Worm (Caenorhabditis elegans): ENCODE data around the gene srx-22.

The srx-22 gene

ce11 chrV:727484-728351, 48.0 kb downstream of the srx-22 start, which contains the start of the genes icl-1 and srh-2 (continued):
- no peak for TF ChIP-seq aly-2 (tag; optimal IDR thresholded peaks at IDR 0.05)
- TF ChIP-seq nhr-85 (tag): peak; percentile 92
- TF ChIP-seq pax-3 (tag; optimal IDR thresholded peaks at IDR 0.05): no peak
- no peak for TF ChIP-seq sptf-1 (tag; optimal IDR thresholded peaks at IDR 0.05)
- TF ChIP-seq lir-3 (tag; optimal IDR thresholded peaks at IDR 0.05; ENCODE audit: poor library complexity): peak; percentile 69
- no peak for TF ChIP-seq F16B12.6 (tag; optimal IDR thresholded peaks at IDR 0.05)
- TF ChIP-seq mdl-1 (tag; optimal IDR thresholded peaks at IDR 0.05): peak in 1 of 2 experiments; percentile 85
- TF ChIP-seq nhr-20 (tag; optimal IDR thresholded peaks at IDR 0.05): peak; percentile 85
- TF ChIP-seq sup-37 (GFP tag; optimal IDR thresholded peaks at IDR 0.05): peak; percentile 59
- TF ChIP-seq pqm-1 (tag; optimal IDR thresholded peaks at IDR 0.05): no peak
- TF ChIP-seq efl-1 (optimal IDR thresholded peaks at IDR 0.05): peak; percentile 40 to 49
- peak in 1 of 2 experiments; percentile 91 for TF ChIP-seq efl-1 (GFP tag; optimal IDR thresholded peaks at IDR 0.05 in 1 of 2)
- peak; percentile 52 for TF ChIP-seq vab-15 (tag; optimal IDR thresholded peaks at IDR 0.05)
- TF ChIP-seq lin-39 (tag; optimal IDR thresholded peaks at IDR 0.05): peak; percentile 46
- TF ChIP-seq lin-14 (GFP tag; optimal IDR thresholded peaks at IDR 0.05): peak; percentile 92
- TF ChIP-seq C04F5.9 (tag; optimal IDR thresholded peaks at IDR 0.05): peak; percentile 49
- peak; percentile 14 for TF ChIP-seq ztf-4 (tag; optimal IDR thresholded peaks at IDR 0.05)
- peak in 2 of 6 experiments; percentile 29 to 80 for TF ChIP-seq elt-3 (tag; optimal IDR thresholded peaks at IDR 0.05)
- no peak for TF ChIP-seq hlh-4 (tag; optimal IDR thresholded peaks at IDR 0.05)
- TF ChIP-seq ceh-88 (GFP tag; IDR thresholded peaks at IDR 0.05): peak; percentile 67

ce11 chrV:728822-729493, 49.2 kb downstream of the srx-22 start:
- TF ChIP-seq mab-9 (GFP tag; IDR thresholded peaks at IDR 0.05) (no peak), pqm-1 (tag; optimal IDR thresholded peaks at IDR 0.05) (no peak), mdl-1 (tag; optimal IDR thresholded peaks at IDR 0.05) (peak in 1 of 2 experiments; percentile 86), mep-1 (tag; optimal IDR thresholded peaks at IDR 0.05) (peak; percentile 47), nhr-19 (GFP tag; conservative IDR thresholded peaks at IDR 0.05) (peak; percentile 93), nhr-47 (tag; optimal IDR thresholded peaks at IDR 0.05) (peak; percentile 57), lsy-2 (tag; optimal IDR thresholded peaks at IDR 0.05) (peak; percentile 38 to 62), sup-37 (GFP tag; optimal IDR thresholded peaks at IDR 0.05) (peak; percentile 40), nhr-20 (tag; optimal IDR thresholded peaks at IDR 0.05) (peak; percentile 84), snu-23 (GFP tag; optimal IDR thresholded peaks at IDR 0.05) (peak; percentile 82), ces-1 (GFP tag; optimal IDR thresholded peaks at IDR 0.05) (no peak), nhr-90 (tag; optimal IDR thresholded peaks at IDR 0.05; ENCODE audit: poor library complexity) (peak; percentile 62), elt-2 (tag; optimal IDR thresholded peaks at IDR 0.05) (peak; percentile 7), lin-13 (GFP tag; optimal IDR thresholded peaks at IDR 0.05) (no peak), grh-1 (GFP tag; IDR thresholded peaks at IDR 0.05) (peak; percentile 30; the same call in 1 of the 2 replicates), efl-3 (GFP tag; optimal IDR thresholded peaks at IDR 0.05) (no peak), Y116A8C.19 (tag; optimal IDR thresholded peaks at IDR 0.05; ENCODE audit: borderline replicate concordance) (no peak), ceh-82 (tag; optimal IDR thresholded peaks at IDR 0.05) (no peak), vab-15 (tag; optimal IDR thresholded peaks at IDR 0.05) (no peak), aly-2 (tag; optimal IDR thresholded peaks at IDR 0.05) (no peak), snpc-4 (tag; optimal IDR thresholded peaks at IDR 0.05) (no peak), nhr-237 (tag; optimal IDR thresholded peaks at IDR 0.05) (no peak), C34B4.2 (tag; optimal IDR thresholded peaks at IDR 0.05) (no peak), fkh-8 (tag; optimal IDR thresholded peaks at IDR 0.05) (no peak), aha-1 (tag; optimal IDR thresholded peaks at IDR 0.05) (no peak), nhr-71 (tag; optimal IDR thresholded peaks at IDR 0.05) (peak; percentile 96), swsn-7 (tag; optimal IDR thresholded peaks at IDR 0.05) (peak; percentile 39), xbp-1 (tag; optimal IDR thresholded peaks at IDR 0.05) (peak; percentile 44), mef-2 (tag; optimal IDR thresholded peaks at IDR 0.05) (no peak), elt-3 (tag; optimal IDR thresholded peaks at IDR 0.05) (peak in 2 of 6 experiments; percentile 13 to 83), ztf-11 (tag; optimal IDR thresholded peaks at IDR 0.05) (no peak), ceh-90 (tag; optimal IDR thresholded peaks at IDR 0.05) (no peak), unc-86 (tag; optimal IDR thresholded peaks at IDR 0.05) (no peak), tlp-1 (tag; optimal IDR thresholded peaks at IDR 0.05) (no peak), hlh-17 (GFP tag; optimal IDR thresholded peaks at IDR 0.05; ENCODE audit: borderline replicate concordance) (no peak)

All from whole organism, L1 larva.